Fruit fly (Drosophila melanogaster): ENCODE measurements around the gene Fhos.

The Fhos gene

dm6 chr3L:8765969-8766538, 12.6 kb downstream of the Fhos start (continued):
- peak; percentile 93 for TF ChIP-seq gt (GFP tag; IDR thresholded peaks at IDR 0.05)
- TF ChIP-seq CG12769 (tag; optimal IDR thresholded peaks at IDR 0.05) = peak; percentile 98
- peak; percentile 91 for TF ChIP-seq CG18764 (GFP tag; optimal IDR thresholded peaks at IDR 0.05)
- peak; percentile 97 for TF ChIP-seq B-H1 (GFP tag; IDR thresholded peaks at IDR 0.05)
- TF ChIP-seq ewg (GFP tag; optimal IDR thresholded peaks at IDR 0.05) = peak; percentile 97
- TF ChIP-seq Vsx1 (GFP tag; optimal IDR thresholded peaks at IDR 0.05) = peak; percentile 91
- peak; percentile 38; the same call in 1 of the 2 replicates for TF ChIP-seq bbx (GFP tag; IDR thresholded peaks at IDR 0.05; ENCODE audit: partially characterized antibody)
- TF ChIP-seq seq (GFP tag; IDR thresholded peaks at IDR 0.05) = peak; percentile 98
- TF ChIP-seq h (optimal IDR thresholded peaks at IDR 0.05) = no peak
- peak; percentile 97 for TF ChIP-seq CHES-1-like (GFP tag; optimal IDR thresholded peaks at IDR 0.05)
- TF ChIP-seq bcd (GFP tag; optimal IDR thresholded peaks at IDR 0.05) = peak; percentile 98
- TF ChIP-seq amos (GFP tag; IDR thresholded peaks at IDR 0.05; ENCODE audit: partially characterized antibody) = peak; percentile 28; the same call in 1 of the 2 replicates
- TF ChIP-seq fu2 (GFP tag; optimal IDR thresholded peaks at IDR 0.05) = peak; percentile 97
- TF ChIP-seq CG1603 (tag; optimal IDR thresholded peaks at IDR 0.05) = peak; percentile 95
- TF ChIP-seq gro (GFP tag; optimal IDR thresholded peaks at IDR 0.05) = peak; percentile 88
- peak; percentile 96 for TF ChIP-seq CG11093 (GFP tag; IDR thresholded peaks at IDR 0.05)
- peak; percentile 96 for TF ChIP-seq HHEX (GFP tag; optimal IDR thresholded peaks at IDR 0.05)
- TF ChIP-seq chif (GFP tag; optimal IDR thresholded peaks at IDR 0.05) = peak; percentile 97 to 98
- peak; percentile 95 for TF ChIP-seq ro (GFP tag; IDR thresholded peaks at IDR 0.05)
- TF ChIP-seq CG8478 (optimal IDR thresholded peaks at IDR 0.05) = no peak
- TF ChIP-seq crp (GFP tag; optimal IDR thresholded peaks at IDR 0.05) = peak; percentile 16 to 71
- TF ChIP-seq Antp (GFP tag; optimal IDR thresholded peaks at IDR 0.05) = peak; percentile 95
- peak; percentile 96 for TF ChIP-seq da (GFP tag; optimal IDR thresholded peaks at IDR 0.05)
- peak; percentile 98 for TF ChIP-seq fd96Cb (tag; optimal IDR thresholded peaks at IDR 0.05)
- TF ChIP-seq pho (GFP tag; optimal IDR thresholded peaks at IDR 0.05) = peak; percentile 98
- peak; percentile 94 for TF ChIP-seq NFAT (GFP tag; IDR thresholded peaks at IDR 0.05)
- peak; percentile 95 for TF ChIP-seq CG17568 (GFP tag; optimal IDR thresholded peaks at IDR 0.05)
- peak; percentile 87 for TF ChIP-seq CG15514 (GFP tag; optimal IDR thresholded peaks at IDR 0.05)
- TF ChIP-seq btn (GFP tag; optimal IDR thresholded peaks at IDR 0.05) = peak; percentile 87
- peak; percentile 97 for TF ChIP-seq CG2202 (tag; optimal IDR thresholded peaks at IDR 0.05)
- TF ChIP-seq nerfin-1 (tag; optimal IDR thresholded peaks at IDR 0.05) = peak; percentile 91
- TF ChIP-seq CG17385 (GFP tag; optimal IDR thresholded peaks at IDR 0.05) = peak; percentile 100
- TF ChIP-seq CG12391 (tag; optimal IDR thresholded peaks at IDR 0.05) = peak; percentile 98
- TF ChIP-seq zen2 (GFP tag; IDR thresholded peaks at IDR 0.05; ENCODE audit: partially characterized antibody) = no peak
- peak; percentile 99 for TF ChIP-seq Atf-2 (GFP tag; optimal IDR thresholded peaks at IDR 0.05)
- TF ChIP-seq CG13775 (GFP tag; optimal IDR thresholded peaks at IDR 0.05) = peak; percentile 99
- TF ChIP-seq CG15696 (tag; optimal IDR thresholded peaks at IDR 0.05) = peak; percentile 64
- peak; percentile 98 for TF ChIP-seq sisA (GFP tag; IDR thresholded peaks at IDR 0.05)
- TF ChIP-seq gem (tag; optimal IDR thresholded peaks at IDR 0.05) = peak; percentile 99
- peak; percentile 92 for TF ChIP-seq emc (GFP tag; optimal IDR thresholded peaks at IDR 0.05)
- peak; percentile 97 for TF ChIP-seq Oaz (GFP tag; IDR thresholded peaks at IDR 0.05)
- TF ChIP-seq luna (GFP tag; optimal IDR thresholded peaks at IDR 0.05) = peak; percentile 70
- peak; percentile 98 for TF ChIP-seq tgo (GFP tag; IDR thresholded peaks at IDR 0.05)
- TF ChIP-seq Rfx (GFP tag; IDR thresholded peaks at IDR 0.05) = peak; percentile 98
- TF ChIP-seq Bdp1 (GFP tag; optimal IDR thresholded peaks at IDR 0.05) = peak; percentile 91
- peak; percentile 100 for TF ChIP-seq Oli (tag; optimal IDR thresholded peaks at IDR 0.05)
- TF ChIP-seq Doc2 (GFP tag; IDR thresholded peaks at IDR 0.05) = peak; percentile 91
- TF ChIP-seq CG9797 (GFP tag; optimal IDR thresholded peaks at IDR 0.05) = peak; percentile 45
- peak; percentile 98 for TF ChIP-seq grau (tag; optimal IDR thresholded peaks at IDR 0.05)
- TF ChIP-seq CG4707 (GFP tag; optimal IDR thresholded peaks at IDR 0.05) = peak; percentile 94

Measured in whole organism, embryonic.